Fruit fly (Drosophila melanogaster) whole organism, embryonic: ENCODE results near the gene Grasp65.

Experiments used
- BEAF-32 ChIP-seq: fragments of 200-800 bp; sonication (Bioruptor generic); optimal IDR thresholded peaks from 3 replicates; lab custom pipeline; 2017; ENCODE audit warnings: missing biosample characterization, missing genetic modification characterization, mild to moderate bottlenecking, moderate library complexity, missing genetic modification reagents
- CG11085 ChIP-seq: fragments of 200-800 bp; sonication (Bioruptor generic); IDR thresholded peaks from 2 replicates; pipeline ENCODE4 v1.3.6; 2022; ENCODE audit warnings: missing biosample characterization, missing genetic modification characterization
- CG11723 ChIP-seq: fragments of 200-800 bp; sonication (Bioruptor generic); optimal IDR thresholded peaks from 2 replicates; lab custom pipeline; 2017; ENCODE audit warnings: missing biosample characterization, mild to moderate bottlenecking, missing genetic modification characterization
- CG12391 ChIP-seq: fragments of 200-800 bp; sonication (Bioruptor generic); optimal IDR thresholded peaks from 3 replicates; lab custom pipeline; 2018; ENCODE audit warnings: missing biosample characterization, mild to moderate bottlenecking, missing genetic modification characterization, moderate library complexity
- CG14050 ChIP-seq: fragments of 200-800 bp; sonication (Bioruptor generic); IDR thresholded peaks from 3 replicates; pipeline ENCODE4 v1.3.6; 2022; ENCODE audit warnings: missing biosample characterization, missing genetic modification characterization
- CG14710 ChIP-seq: fragments of 200-800 bp; sonication (Bioruptor generic); optimal IDR thresholded peaks from 3 replicates; lab custom pipeline; 2019; ENCODE audit warnings: missing biosample characterization, mild to moderate bottlenecking, missing genetic modification characterization, moderate library complexity
- CG16813 ChIP-seq: fragments of 200-800 bp; sonication (Bioruptor generic); IDR thresholded peaks from 3 replicates; pipeline ENCODE4 v1.3.6; 2022; ENCODE audit warnings: missing biosample characterization, missing genetic modification characterization; ENCODE audit not compliant: partially characterized antibody
- CG16863 ChIP-seq: fragments of 200-800 bp; sonication (Bioruptor generic); optimal IDR thresholded peaks from 3 replicates; lab custom pipeline; 2016; ENCODE audit warnings: missing biosample characterization, missing genetic modification characterization
- CG17186 ChIP-seq: fragments of 200-800 bp; sonication (Bioruptor generic); optimal IDR thresholded peaks from 3 replicates; lab custom pipeline; 2017; ENCODE audit warnings: missing biosample characterization, missing genetic modification reagents, missing genetic modification characterization
- CG2116 ChIP-seq: fragments of 200-800 bp; sonication (Bioruptor generic); optimal IDR thresholded peaks from 3 replicates; lab custom pipeline; 2018; ENCODE audit warnings: missing biosample characterization, mild to moderate bottlenecking, missing genetic modification characterization
- CG2199 ChIP-seq: fragments of 200-800 bp; sonication (Bioruptor generic); IDR thresholded peaks from 3 replicates; pipeline ENCODE4 v1.3.6; 2022; ENCODE audit warnings: missing biosample characterization, missing genetic modification characterization
- CG2712 ChIP-seq: fragments of 200-800 bp; optimal IDR thresholded peaks from 3 replicates; lab custom pipeline; 2019; ENCODE audit warnings: missing biosample characterization, mild to moderate bottlenecking, missing genetic modification characterization, moderate library complexity
- CG33213 ChIP-seq: fragments of 200-800 bp; sonication (Bioruptor generic); optimal IDR thresholded peaks from 3 replicates; lab custom pipeline; 2016; ENCODE audit warnings: missing biosample characterization, missing genetic modification characterization
- CG4328 ChIP-seq: fragments of 200-800 bp; sonication (Bioruptor generic); optimal IDR thresholded peaks from 3 replicates; lab custom pipeline; 2017; ENCODE audit warnings: missing biosample characterization, missing genetic modification reagents, missing genetic modification characterization
- CG5180 ChIP-seq: fragments of 200-800 bp; sonication (Bioruptor generic); optimal IDR thresholded peaks from 3 replicates; lab custom pipeline; 2017; ENCODE audit warnings: missing biosample characterization, missing genetic modification characterization, mild to moderate bottlenecking, moderate library complexity, missing genetic modification reagents
- CG6654 ChIP-seq: fragments of 200-800 bp; sonication (Bioruptor generic); optimal IDR thresholded peaks from 2 replicates; lab custom pipeline; 2017; ENCODE audit warnings: missing biosample characterization, mild to moderate bottlenecking, missing genetic modification characterization
- CG6813 ChIP-seq: fragments of 200-800 bp; sonication (Bioruptor generic); optimal IDR thresholded peaks from 2 replicates; lab custom pipeline; 2017; ENCODE audit warnings: missing biosample characterization, missing genetic modification characterization, mild to moderate bottlenecking, moderate library complexity, missing genetic modification reagents
- CG8281 ChIP-seq: fragments of 200-800 bp; sonication (Bioruptor generic); optimal IDR thresholded peaks from 2 replicates; lab custom pipeline; 2018; ENCODE audit warnings: missing biosample characterization, mild to moderate bottlenecking, missing genetic modification characterization, moderate library complexity
- CG8924 ChIP-seq: fragments of 200-800 bp; optimal IDR thresholded peaks from 3 replicates; lab custom pipeline; 2019; ENCODE audit warnings: missing biosample characterization, mild to moderate bottlenecking, missing genetic modification characterization, moderate library complexity
- CG9797 ChIP-seq: fragments of 200-800 bp; sonication (Bioruptor generic); optimal IDR thresholded peaks from 3 replicates; lab custom pipeline; 2018; ENCODE audit warnings: missing biosample characterization, mild to moderate bottlenecking, missing genetic modification characterization
- Dp ChIP-seq: fragments of 200-800 bp; sonication (Bioruptor generic); optimal IDR thresholded peaks from 2 replicates; lab custom pipeline; 2018; ENCODE audit warnings: missing biosample characterization, mild to moderate bottlenecking, missing genetic modification characterization, moderate library complexity
- Eip74EF ChIP-seq, 2 experiments: fragments of 200-800 bp in 1 of 2; fragments of >200 bp in 1 of 2; sonication (Bioruptor generic) in 1 of 2; optimal IDR thresholded peaks; 2 replicates each; lab custom pipeline; 2017 to 2019; ENCODE audit warnings: missing biosample characterization in 2 of 2, missing genetic modification characterization in 2 of 2, mild to moderate bottlenecking in 1 of 2, moderate library complexity in 1 of 2
- Elba2 ChIP-seq: fragments of 200-800 bp; sonication (Bioruptor generic); optimal IDR thresholded peaks from 3 replicates; lab custom pipeline; 2016; ENCODE audit warnings: missing biosample characterization, missing genetic modification characterization
- HLH54F ChIP-seq: fragments of 200-800 bp; sonication (Bioruptor generic); optimal IDR thresholded peaks from 3 replicates; lab custom pipeline; 2016; ENCODE audit warnings: missing biosample characterization, missing genetic modification characterization
- HmgZ ChIP-seq: fragments of 200-800 bp; sonication (Bioruptor generic); optimal IDR thresholded peaks from 2 replicates; lab custom pipeline; 2018; ENCODE audit warnings: missing biosample characterization, mild to moderate bottlenecking, missing genetic modification characterization
- Hr51 ChIP-seq, 2 experiments: fragments of 200-800 bp; sonication (Bioruptor generic); optimal IDR thresholded peaks; 2 replicates in 1 of 2; 3 replicates in 1 of 2; lab custom pipeline; 2016 to 2018; ENCODE audit warnings: missing biosample characterization in 2 of 2, missing genetic modification characterization in 2 of 2, mild to moderate bottlenecking in 1 of 2, moderate library complexity in 1 of 2
- Med ChIP-seq: fragments of 200-800 bp; sonication (Bioruptor generic); peaks from one replicate; lab custom pipeline; 2016; ENCODE audit warnings: missing biosample characterization, missing genetic modification characterization, mild to moderate bottlenecking, inconsistent platforms, moderate library complexity
- Nf-YC ChIP-seq: fragments of 200-800 bp; optimal IDR thresholded peaks from 3 replicates; lab custom pipeline; 2019; ENCODE audit warnings: missing biosample characterization, mild to moderate bottlenecking, missing genetic modification characterization, moderate library complexity
- Opbp ChIP-seq: fragments of 200-800 bp; sonication (Bioruptor generic); IDR thresholded peaks from 3 replicates; pipeline ENCODE4 v1.3.6; 2022; ENCODE audit warnings: missing biosample characterization, missing genetic modification characterization; ENCODE audit not compliant: partially characterized antibody
- PHDP ChIP-seq: fragments of 200-800 bp; sonication (Bioruptor generic); optimal IDR thresholded peaks from 3 replicates; lab custom pipeline; 2018; ENCODE audit warnings: missing biosample characterization, mild to moderate bottlenecking, missing genetic modification characterization, moderate library complexity
- Sry-δ ChIP-seq: fragments of 200-800 bp; sonication (Bioruptor generic); optimal IDR thresholded peaks from 2 replicates; lab custom pipeline; 2016; ENCODE audit warnings: missing biosample characterization, missing genetic modification characterization
- Ssrp ChIP-seq: fragments of 200-800 bp; sonication (Bioruptor generic); optimal IDR thresholded peaks from 2 replicates; lab custom pipeline; 2018; ENCODE audit warnings: missing biosample characterization, mild to moderate bottlenecking, missing genetic modification characterization, moderate library complexity
- Xbp1 ChIP-seq: fragments of 200-800 bp; sonication (Bioruptor generic); optimal IDR thresholded peaks from 3 replicates; lab custom pipeline; 2016; ENCODE audit warnings: missing biosample characterization, mild to moderate bottlenecking, missing genetic modification characterization
- chinmo ChIP-seq: fragments of 200-800 bp; sonication (Bioruptor generic); IDR thresholded peaks from 4 replicates; pipeline ENCODE4 v1.3.6; 2022; ENCODE audit warnings: missing biosample characterization, missing genetic modification characterization; ENCODE audit not compliant: partially characterized antibody
- ci ChIP-seq: fragments of 200-800 bp; sonication (Bioruptor generic); IDR thresholded peaks from 3 replicates; pipeline ENCODE4 v1.3.6; 2022; ENCODE audit warnings: missing biosample characterization, missing genetic modification characterization
- ewg ChIP-seq: fragments of 200-800 bp; sonication (Bioruptor generic); optimal IDR thresholded peaks from 3 replicates; lab custom pipeline; 2017; ENCODE audit warnings: mild to moderate bottlenecking, missing biosample characterization, missing genetic modification reagents, missing genetic modification characterization
- gfzf ChIP-seq: fragments of 200-800 bp; sonication (Bioruptor generic); optimal IDR thresholded peaks from 2 replicates; lab custom pipeline; 2016; ENCODE audit warnings: missing biosample characterization, mild to moderate bottlenecking, missing genetic modification characterization, moderate library complexity
- grau ChIP-seq: fragments of 200-800 bp; optimal IDR thresholded peaks from 3 replicates; lab custom pipeline; 2019; ENCODE audit warnings: missing biosample characterization, mild to moderate bottlenecking, missing genetic modification characterization, moderate library complexity
- hbn ChIP-seq: fragments of 200-800 bp; sonication (Bioruptor generic); IDR thresholded peaks from 2 replicates; pipeline ENCODE4 v1.3.6; 2022; ENCODE audit warnings: missing biosample characterization, missing genetic modification characterization; ENCODE audit not compliant: partially characterized antibody
- her ChIP-seq: fragments of 200-800 bp; sonication (Bioruptor generic); optimal IDR thresholded peaks from 2 replicates; lab custom pipeline; 2016; ENCODE audit warnings: missing biosample characterization, missing genetic modification characterization
- knrl ChIP-seq: fragments of 200-800 bp; sonication (Bioruptor generic); IDR thresholded peaks from 3 replicates; pipeline ENCODE4 v1.3.6; 2022; ENCODE audit warnings: missing biosample characterization, missing genetic modification characterization; ENCODE audit not compliant: partially characterized antibody
- mirr ChIP-seq: fragments of 200-800 bp; sonication (Bioruptor generic); optimal IDR thresholded peaks from 3 replicates; lab custom pipeline; 2018; ENCODE audit warnings: missing biosample characterization, mild to moderate bottlenecking, missing genetic modification characterization
- phol ChIP-seq: fragments of 200-800 bp; sonication (Bioruptor generic); optimal IDR thresholded peaks from 3 replicates; lab custom pipeline; 2018; ENCODE audit warnings: missing biosample characterization, mild to moderate bottlenecking, missing genetic modification characterization, moderate library complexity
- row ChIP-seq: fragments of 200-800 bp; sonication (Bioruptor generic); IDR thresholded peaks from 3 replicates; pipeline ENCODE4 v1.3.6; 2022; ENCODE audit warnings: missing biosample characterization, missing genetic modification characterization
- yki ChIP-seq: fragments of >200 bp; optimal IDR thresholded peaks from 3 replicates; lab custom pipeline; 2018
- zfh1 ChIP-seq: fragments of 200-800 bp; sonication (Bioruptor generic); IDR thresholded peaks from 3 replicates; pipeline ENCODE4 v1.3.6; 2022; ENCODE audit warnings: missing biosample characterization, missing genetic modification characterization

Gene Grasp65

dm6 chr3L:19909234-19910053 lies 15.3 kb upstream of the Grasp65 start (continued):
- TF ChIP-seq ci (GFP tag; lab: Robert Waterston, UW) (peak; percentile 59; the same call in 2 of the 3 replicates), CG8281 (no peak), CG2712 (tag; lab: Kevin White, UChicago) (peak; percentile 18), gfzf (GFP tag; lab: Kevin White, UChicago) (peak; percentile 92), CG16813 (GFP tag; lab: Robert Waterston, UW) (0 out of 3 replicates have a peak, but pooled peaks have one; percentile 6), CG17186 (GFP tag; lab: Kevin White, UChicago) (peak; percentile 11), CG5180 (GFP tag; lab: Kevin White, UChicago) (no peak), PHDP (peak; percentile 29), CG14710 (tag; lab: Kevin White, UChicago) (peak; percentile 65), CG9797 (GFP tag; lab: Kevin White, UChicago) (peak; percentile 94), knrl (GFP tag; lab: Robert Waterston, UW) (peak; percentile 15; the same call in 1 of the 3 replicates), CG2199 (GFP tag; lab: Robert Waterston, UW) (peak; percentile 9; the same call in 1 of the 3 replicates), CG8924 (tag; lab: Kevin White, UChicago) (peak; percentile 67), phol (tag; lab: Kevin White, UChicago) (peak; percentile 89), CG16863 (GFP tag; lab: Kevin White, UChicago) (no peak), yki (lab: Kevin White, UChicago) (no peak), row (peak; percentile 38; the same call in 1 of the 3 replicates), Xbp1 (GFP tag; lab: Kevin White, UChicago) (peak; percentile 24), CG6813 (GFP tag; lab: Kevin White, UChicago) (no peak), Med (GFP tag; lab: Kevin White, UChicago) (peak; percentile 89), Eip74EF (GFP tag; optimal IDR thresholded peaks at IDR 0.05; lab: Kevin White, UChicago) (peak in 1 of 2 experiments; percentile 23), HLH54F (GFP tag; lab: Kevin White, UChicago) (no peak), Ssrp (tag; lab: Kevin White, UChicago) (no peak), mirr (peak; percentile 63), Opbp (GFP tag; lab: Robert Waterston, UW) (peak; percentile 38; the same call in 1 of the 3 replicates), CG14050 (GFP tag; lab: Robert Waterston, UW) (no peak), Elba2 (GFP tag; lab: Kevin White, UChicago) (peak; percentile 55), CG2116 (GFP tag; lab: Kevin White, UChicago) (peak; percentile 94), hbn (GFP tag; lab: Robert Waterston, UW) (no peak), her (peak; percentile 14), CG4328 (peak; percentile 4), Dp (GFP tag; lab: Kevin White, UChicago) (peak; percentile 16), Nf-YC (peak; percentile 3), Hr51 (GFP tag; optimal IDR thresholded peaks at IDR 0.05; lab: Kevin White, UChicago) (peak in 1 of 2 experiments; percentile 25), BEAF-32 (GFP tag; lab: Kevin White, UChicago) (peak; percentile 54), CG12391 (tag; lab: Kevin White, UChicago) (peak; percentile 45), HmgZ (tag; lab: Kevin White, UChicago) (peak; percentile 33), zfh1 (GFP tag; lab: Robert Waterston, UW) (0 out of 3 replicates have a peak, but pooled peaks have one; percentile 16), CG11723 (GFP tag; lab: Kevin White, UChicago) (peak; percentile 14), Sry-δ (peak; percentile 35), CG33213 (GFP tag; lab: Kevin White, UChicago) (peak; percentile 51), ewg (GFP tag; lab: Kevin White, UChicago) (peak; percentile 9), CG11085 (GFP tag; lab: Robert Waterston, UW) (no peak), CG6654 (GFP tag; lab: Kevin White, UChicago) (no peak), chinmo (peak; percentile 77; the same call in 2 of the 4 replicates), grau (tag; lab: Kevin White, UChicago) (peak; percentile 34)
